Worm (Caenorhabditis elegans) whole organism, early embryonic: ENCODE measurements around the gene ubxn-4.

ENCODE experiments used
- B0310.2 ChIP-seq: sonication (generic microtip); optimal IDR thresholded peaks from 2 replicates; lab custom pipeline; 2016; ENCODE audit warnings: mild to moderate bottlenecking, missing genetic modification characterization, missing compliant biosample characterization
- aly-1 ChIP-seq: sonication (generic microtip); optimal IDR thresholded peaks from 2 replicates; lab custom pipeline; 2016; ENCODE audit warnings: missing genetic modification characterization, missing compliant biosample characterization
- ama-1 ChIP-seq: fragments of 150-350 bp; optimal IDR thresholded peaks from 2 replicates; lab custom pipeline; 2014
- ceh-13 ChIP-seq: fragments of 200-800 bp; sonication (Bioruptor generic); optimal IDR thresholded peaks from 2 replicates; lab custom pipeline; 2018; ENCODE audit warnings: mild to moderate bottlenecking, missing genetic modification characterization, missing compliant biosample characterization
- ets-7 ChIP-seq: sonication (generic microtip); optimal IDR thresholded peaks from 2 replicates; lab custom pipeline; 2016; ENCODE audit warnings: missing genotype, missing genetic modification characterization, missing compliant biosample characterization
- flt-1 ChIP-seq: fragments of 200-800 bp; sonication (Bioruptor generic); IDR thresholded peaks from 2 replicates; pipeline ENCODE4 v1.3.6; 2022; ENCODE audit warnings: missing genetic modification characterization, missing compliant biosample characterization
- hmg-4 ChIP-seq: fragments of 200-800 bp; sonication (Bioruptor generic); optimal IDR thresholded peaks from 2 replicates; lab custom pipeline; 2018; ENCODE audit warnings: mild to moderate bottlenecking, missing genetic modification characterization, missing compliant biosample characterization
- pes-1 ChIP-seq: fragments of 200-800 bp; sonication (Bioruptor generic); IDR thresholded peaks from 2 replicates; pipeline ENCODE4 v1.3.6; 2022; ENCODE audit warnings: missing genetic modification reagents, missing genetic modification characterization, missing compliant biosample characterization
- scrt-1 ChIP-seq: fragments of 200-800 bp; sonication (Bioruptor generic); IDR thresholded peaks from 2 replicates; pipeline ENCODE4 v1.3.6; 2022; ENCODE audit warnings: missing genetic modification characterization, missing compliant biosample characterization
- sea-1 ChIP-seq: fragments of 200-800 bp; sonication (Bioruptor generic); conservative IDR thresholded peaks from 2 replicates; pipeline ENCODE4 v1.3.6; 2022; ENCODE audit warnings: missing genetic modification characterization, missing compliant biosample characterization
- tbx-11 ChIP-seq: fragments of 200-800 bp; sonication (Bioruptor generic); IDR thresholded peaks from 2 replicates; pipeline ENCODE4 v1.3.6; 2022; ENCODE audit warnings: missing genetic modification characterization, missing compliant biosample characterization

DNA sequence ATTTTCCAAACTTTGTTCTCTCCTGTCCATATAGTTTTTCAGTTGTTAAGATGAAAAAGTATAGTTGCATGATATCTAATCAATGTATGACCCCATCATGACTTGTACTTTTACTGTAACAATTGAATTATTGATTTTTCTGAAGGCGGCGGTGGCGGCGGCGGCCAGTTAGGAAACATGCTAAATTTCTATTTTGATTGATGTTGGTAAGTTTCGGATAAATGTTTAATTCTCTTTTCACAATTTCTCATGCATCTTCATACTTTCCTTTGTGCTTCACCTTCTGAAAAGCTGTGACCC, 12.6 kb upstream of the ubxn-4 start, which contains the start of gene sor-1:
- no peak for TF ChIP-seq flt-1
- TF ChIP-seq ets-7 (tag; lab: Kevin White, UChicago) = no peak
- no peak for TF ChIP-seq ama-1 (lab: Kevin White, UChicago)
- TF ChIP-seq ceh-13 = no peak
- no peak for TF ChIP-seq scrt-1 (GFP tag; lab: Robert Waterston, UW)
- no peak for TF ChIP-seq aly-1 (tag; lab: Kevin White, UChicago)
- TF ChIP-seq B0310.2 (tag; lab: Kevin White, UChicago) = no peak
- TF ChIP-seq pes-1 = no peak
- TF ChIP-seq hmg-4 (GFP tag; lab: Kevin White, UChicago) = no peak
- TF ChIP-seq sea-1 (GFP tag; lab: Robert Waterston, UW) = no peak
- TF ChIP-seq tbx-11 = no peak
